Worm (Caenorhabditis elegans): ENCODE measurements around the gene pyt-1.

pyt-1 gene

ce11 chrV:10237959-10238444 lies 8.9 kb upstream of the pyt-1 start (continued):
- TF ChIP-seq R02D3.7 (tag; optimal IDR thresholded peaks at IDR 0.05) (no peak), dpl-1 (GFP tag; optimal IDR thresholded peaks at IDR 0.05) (no peak)

ce11 chrV:10237171-10237570 lies 8.0 kb upstream of the pyt-1 start:
- TF ChIP-seq aha-1 (tag) = peak; percentile 96
- TF ChIP-seq ceh-20 (GFP tag; IDR thresholded peaks at IDR 0.05) = no peak

ce11 chrV:10233330-10233729 lies 4.2 kb upstream of the pyt-1 start, which contains the start of gene str-182:
Gene str-182 (minus strand): TSS chrV:10233430.
- TF ChIP-seq aly-2 (tag; optimal IDR thresholded peaks at IDR 0.05) = no peak
- no peak for TF ChIP-seq daf-12 (tag; optimal IDR thresholded peaks at IDR 0.05)
- TF ChIP-seq nhr-237 (tag; optimal IDR thresholded peaks at IDR 0.05) = no peak
- no peak for TF ChIP-seq R02D3.7 (tag; optimal IDR thresholded peaks at IDR 0.05)
- TF ChIP-seq ceh-44 (GFP tag; IDR thresholded peaks at IDR 0.05) = no peak

ce11 chrV:10230932-10231331 lies 1.8 kb upstream of the pyt-1 start, which contains the start of gene fipr-6:
Gene fipr-6 (plus strand): TSS chrV:10231232.
- TF ChIP-seq ces-1 (GFP tag; optimal IDR thresholded peaks at IDR 0.05) = no peak
- TF ChIP-seq egl-27 (tag; optimal IDR thresholded peaks at IDR 0.05) = no peak
- no peak for TF ChIP-seq ctbp-1 (GFP tag; IDR thresholded peaks at IDR 0.05)

ce11 chrV:10228360-10228759 lies 762 bp downstream of the pyt-1 start, which contains the start of gene fipr-4:
Gene fipr-4 (minus strand): TSS chrV:10228460.
- TF ChIP-seq Y75B8A.6 (GFP tag; IDR thresholded peaks at IDR 0.05) (no peak), zag-1 (tag; optimal IDR thresholded peaks at IDR 0.05) (no peak)

- TF ChIP-seq nhr-102 (tag; optimal IDR thresholded peaks at IDR 0.05) (no peak), aly-2 (tag; optimal IDR thresholded peaks at IDR 0.05) (no peak), hlh-11 (tag; optimal IDR thresholded peaks at IDR 0.05) (no peak), nhr-237 (tag; optimal IDR thresholded peaks at IDR 0.05) (no peak), duxl-1 (tag; optimal IDR thresholded peaks at IDR 0.05; ENCODE audit: poor library complexity) (no peak), D1046.2 (GFP tag; IDR thresholded peaks at IDR 0.05) (no peak), lin-15B (tag; optimal IDR thresholded peaks at IDR 0.05) (no peak)
Measured at ce11 chrV:10227333-10227732, 1.8 kb downstream of the pyt-1 start, which contains the start of gene ttr-19. Gene ttr-19 (minus strand): TSS chrV:10227433.

ce11 chrV:10225610-10226009 lies 3.5 kb downstream of the pyt-1 start, which contains the start of gene daf-36:
Gene daf-36 (minus strand): TSS chrV:10225710.
- no peak for TF ChIP-seq nhr-25 (tag; optimal IDR thresholded peaks at IDR 0.05; ENCODE audit: borderline replicate concordance, insufficient read depth)
- peak; percentile 39 for TF ChIP-seq nhr-28 (tag; optimal IDR thresholded peaks at IDR 0.05)

- TF ChIP-seq nhr-28 (tag; optimal IDR thresholded peaks at IDR 0.05) (peak; percentile 76), dmd-8 (GFP tag; IDR thresholded peaks at IDR 0.05) (no peak), pqm-1 (tag; optimal IDR thresholded peaks at IDR 0.05) (peak; percentile 73), ces-1 (GFP tag; optimal IDR thresholded peaks at IDR 0.05) (no peak)
Measured at ce11 chrV:10224619-10225018, 4.5 kb downstream of the pyt-1 start.

ce11 chrV:10222007-10222406 lies 7.1 kb downstream of the pyt-1 start, which contains the start of gene C12D8.20:
Gene C12D8.20 (plus strand): TSS chrV:10222307.
- TF ChIP-seq nhr-25 (tag; optimal IDR thresholded peaks at IDR 0.05; ENCODE audit: borderline replicate concordance, insufficient read depth) (no peak), ceh-28 (tag; optimal IDR thresholded peaks at IDR 0.05) (no peak), D1046.2 (GFP tag; IDR thresholded peaks at IDR 0.05) (no peak), dmd-8 (GFP tag; IDR thresholded peaks at IDR 0.05) (no peak), tra-1 (GFP tag; IDR thresholded peaks at IDR 0.05) (no peak), unc-39 (tag; optimal IDR thresholded peaks at IDR 0.05) (no peak), R02D3.7 (tag; optimal IDR thresholded peaks at IDR 0.05) (no peak), egl-27 (tag; optimal IDR thresholded peaks at IDR 0.05) (no peak)
